Worm (Caenorhabditis elegans): ENCODE data around the gene K09B11.5.

DNA sequence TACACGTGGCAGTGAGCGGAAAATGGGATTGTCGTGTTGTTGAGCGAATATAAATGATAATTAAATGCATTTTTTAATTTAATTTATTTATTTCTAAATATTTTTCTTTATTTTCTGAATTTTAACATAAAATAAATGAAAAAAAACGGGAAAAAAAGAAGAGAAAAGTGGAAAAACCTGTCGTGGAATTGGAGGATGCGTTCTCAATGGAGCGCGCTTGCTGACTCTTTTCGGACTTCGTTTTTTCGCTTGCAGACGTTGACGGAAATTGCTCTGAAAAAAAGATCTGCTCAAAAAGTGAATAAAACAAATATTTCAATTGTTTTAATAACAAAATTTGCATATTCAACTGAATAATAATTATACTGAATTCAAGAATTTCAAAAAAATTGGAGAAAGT, 19.7 kb upstream of the K09B11.5 start:
- TF ChIP-seq him-1 (tag; optimal IDR thresholded peaks at IDR 0.05) (no peak), dao-5 (tag; optimal IDR thresholded peaks at IDR 0.05) (no peak)
